Fruit fly (Drosophila melanogaster): ENCODE measurements around the gene ATPsynE.

Gene ATPsynE

DNA sequence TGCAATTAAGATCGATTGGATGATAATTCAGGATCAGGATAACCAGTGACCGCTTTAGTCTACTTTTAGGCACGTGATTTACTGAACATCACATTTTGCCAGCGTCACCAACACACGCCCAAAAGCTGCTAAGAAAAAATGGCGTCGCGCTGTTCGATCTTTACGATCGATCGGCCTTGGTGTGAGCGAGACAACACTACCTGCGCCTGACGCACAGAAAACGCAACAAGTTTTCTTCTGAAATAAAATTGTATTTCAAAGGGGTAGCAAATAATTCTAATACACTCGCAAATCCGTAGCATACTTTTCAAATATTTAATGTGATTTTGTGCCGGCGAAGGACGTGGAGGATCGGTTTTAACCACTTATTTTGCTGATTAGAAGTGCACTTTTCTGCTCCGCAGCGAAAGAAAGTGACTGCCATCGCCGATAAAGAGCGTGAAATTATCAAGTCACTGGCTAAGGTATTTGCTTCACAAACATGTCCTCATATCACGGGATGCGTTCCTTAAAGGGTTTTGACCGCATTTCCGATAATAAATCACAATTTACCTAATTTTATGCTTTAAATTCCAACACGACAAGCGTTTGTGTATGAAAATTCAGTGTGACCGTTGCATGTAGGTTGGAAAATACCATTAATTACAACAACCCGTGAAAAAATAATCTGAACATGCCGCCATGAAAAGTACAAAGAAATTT is 18.6 kb upstream of the ATPsynE start (continued):
- TF ChIP-seq tin (GFP tag; optimal IDR thresholded peaks at IDR 0.05) (no peak), CG8290 (GFP tag; optimal IDR thresholded peaks at IDR 0.05) (peak; percentile 74), CG8290 (tag; optimal IDR thresholded peaks at IDR 0.05) (peak; percentile 81 to 87), ro (GFP tag; IDR thresholded peaks at IDR 0.05) (no peak), CG11247 (GFP tag; IDR thresholded peaks at IDR 0.05) (no peak), Six4 (GFP tag; optimal IDR thresholded peaks at IDR 0.05) (no peak), CG1832 (GFP tag; optimal IDR thresholded peaks at IDR 0.05) (peak; percentile 65), jumu (GFP tag; optimal IDR thresholded peaks at IDR 0.05) (no peak), insv (GFP tag; optimal IDR thresholded peaks at IDR 0.05) (peak in 1 of 2 experiments; percentile 82), yki (optimal IDR thresholded peaks at IDR 0.05) (no peak), CG1792 (GFP tag; optimal IDR thresholded peaks at IDR 0.05) (no peak), CG17359 (tag; optimal IDR thresholded peaks at IDR 0.05) (no peak), wdn (GFP tag; IDR thresholded peaks at IDR 0.05) (no peak), Poxn (GFP tag; IDR thresholded peaks at IDR 0.05) (no peak), CG4617 (GFP tag; optimal IDR thresholded peaks at IDR 0.05; ENCODE audit: borderline replicate concordance) (peak; percentile 91), Sry-β (GFP tag; optimal IDR thresholded peaks at IDR 0.05) (no peak), CG2120 (GFP tag; optimal IDR thresholded peaks at IDR 0.05) (no peak), CG18476 (GFP tag; optimal IDR thresholded peaks at IDR 0.05) (no peak), CG13296 (GFP tag; optimal IDR thresholded peaks at IDR 0.05) (no peak), CG18011 (GFP tag; optimal IDR thresholded peaks at IDR 0.05) (no peak), CG6654 (GFP tag; optimal IDR thresholded peaks at IDR 0.05) (no peak), CG5180 (GFP tag; optimal IDR thresholded peaks at IDR 0.05) (no peak), Doc3 (GFP tag; IDR thresholded peaks at IDR 0.05; ENCODE audit: partially characterized antibody) (no peak), pzg (GFP tag; optimal IDR thresholded peaks at IDR 0.05) (no peak), CG10321 (GFP tag; IDR thresholded peaks at IDR 0.05) (peak; percentile 88), CG7963 (GFP tag; IDR thresholded peaks at IDR 0.05; ENCODE audit: partially characterized antibody) (no peak), bab2 (GFP tag; optimal IDR thresholded peaks at IDR 0.05) (no peak), D (optimal IDR thresholded peaks at IDR 0.05) (no peak), D (GFP tag; optimal IDR thresholded peaks at IDR 0.05) (no peak), gsb-n (tag; optimal IDR thresholded peaks at IDR 0.05) (no peak), CG8359 (GFP tag; optimal IDR thresholded peaks at IDR 0.05; ENCODE audit: borderline replicate concordance) (no peak), CG7745 (tag; optimal IDR thresholded peaks at IDR 0.05) (no peak), odd (GFP tag; optimal IDR thresholded peaks at IDR 0.05) (no peak), H2.0 (GFP tag; IDR thresholded peaks at IDR 0.05) (no peak), CG7987 (GFP tag; optimal IDR thresholded peaks at IDR 0.05) (peak; percentile 10), peb (GFP tag; IDR thresholded peaks at IDR 0.05) (no peak), CG7928 (GFP tag; optimal IDR thresholded peaks at IDR 0.05) (no peak), D19B (GFP tag; optimal IDR thresholded peaks at IDR 0.05) (no peak), gcm (GFP tag; optimal IDR thresholded peaks at IDR 0.05) (no peak), PHDP (tag; optimal IDR thresholded peaks at IDR 0.05) (no peak), CG3847 (GFP tag; IDR thresholded peaks at IDR 0.05) (no peak), CG18619 (GFP tag; optimal IDR thresholded peaks at IDR 0.05) (no peak), CG16813 (GFP tag; IDR thresholded peaks at IDR 0.05; ENCODE audit: partially characterized antibody) (no peak), Fer3 (tag; optimal IDR thresholded peaks at IDR 0.05) (no peak), CG8765 (GFP tag; IDR thresholded peaks at IDR 0.05) (no peak), exex (tag; optimal IDR thresholded peaks at IDR 0.05) (no peak), btn (GFP tag; optimal IDR thresholded peaks at IDR 0.05) (no peak), CG32532 (GFP tag; IDR thresholded peaks at IDR 0.05) (no peak), gem (tag; optimal IDR thresholded peaks at IDR 0.05) (no peak), sens (GFP tag) (peak; percentile 86), CG1603 (tag; optimal IDR thresholded peaks at IDR 0.05) (no peak)
